Fruit fly (Drosophila melanogaster) whole organism, wandering third instar larva: Measurements from ENCODE around the gene CG6441.

Experiments
- Dif ChIP-seq: fragments of 200-275, 200-300 bp; sonication (Bioruptor generic); optimal IDR thresholded peaks from 2 replicates; lab custom pipeline; 2018; ENCODE audit warnings: missing biosample characterization, missing genetic modification characterization; ENCODE audit not compliant: partially characterized antibody
- GATAd ChIP-seq: sonication (Bioruptor generic); optimal IDR thresholded peaks from 2 replicates; lab custom pipeline; 2016; ENCODE audit warnings: missing biosample characterization, missing genetic modification characterization
- Myc ChIP-seq: fragments of >200 bp; optimal IDR thresholded peaks from 2 replicates; lab custom pipeline; 2017
- usp ChIP-seq: fragments of >200 bp; optimal IDR thresholded peaks from 2 replicates; lab custom pipeline; 2017; ENCODE audit warnings: missing biosample characterization, missing genetic modification characterization

DNA sequence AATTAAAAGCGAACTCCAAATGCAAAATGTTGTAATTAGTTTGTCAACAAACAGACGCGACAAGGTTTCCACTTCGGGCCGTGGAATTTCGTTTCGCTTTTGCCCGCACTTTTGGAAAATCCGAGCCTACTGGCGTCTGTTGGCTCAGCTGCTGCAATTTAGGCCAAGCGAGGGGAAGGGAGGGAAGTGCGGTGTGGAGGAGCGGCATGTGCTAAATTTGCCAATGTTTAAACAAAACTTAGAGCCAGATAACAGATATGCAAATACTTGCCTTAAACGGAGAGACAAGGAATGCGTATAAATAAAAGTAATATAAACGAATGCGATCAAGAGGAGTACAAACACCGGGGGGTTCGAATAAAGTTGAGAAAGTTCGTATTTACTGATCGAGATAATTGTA is 49.1 kb downstream of the CG6441 start:
- TF ChIP-seq Myc (lab: Kevin White, UChicago) (no peak), Dif (GFP tag; lab: Kevin White, UChicago) (no peak), GATAd (GFP tag; lab: Kevin White, UChicago) (no peak), usp (GFP tag; lab: Kevin White, UChicago) (no peak)
